Worm (Caenorhabditis elegans): Measurements from ENCODE around the gene Y105C5A.1272.
"Not testable (repeated sequence)": the region's sequence is repeated elsewhere in the genome, so short reads cannot be mapped to it uniquely, and the experiment has no call there.

DNA sequence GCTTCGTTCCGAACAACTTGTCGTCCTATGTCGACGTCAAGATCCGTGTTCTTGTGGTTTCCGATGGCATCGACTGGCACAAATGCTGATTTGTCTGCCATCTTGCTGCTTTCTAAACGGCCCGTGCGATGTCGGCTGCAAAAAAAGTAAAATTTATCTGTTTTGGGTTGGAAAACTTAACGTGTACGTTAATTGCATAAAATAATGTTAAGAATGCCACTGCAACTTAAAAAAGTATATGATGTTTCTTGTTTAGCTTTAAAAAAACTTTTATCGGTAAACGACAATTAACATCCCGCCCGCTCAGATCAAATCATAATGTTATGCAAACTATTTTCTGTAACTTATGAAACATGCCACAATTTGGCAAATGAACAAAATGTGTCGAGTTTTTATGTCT lies 34.7 kb downstream of the Y105C5A.1272 start, which contains the start of gene Y105C5A.26:
- TF ChIP-seq unc-62 (GFP tag; optimal IDR thresholded peaks at IDR 0.05); let-526 (GFP tag; IDR thresholded peaks at IDR 0.05); rec-8 (tag; optimal IDR thresholded peaks at IDR 0.05); snpc-1.3 (tag; optimal IDR thresholded peaks at IDR 0.05; ENCODE audit: insufficient read depth); tlf-1 (GFP tag; optimal IDR thresholded peaks at IDR 0.05); ceh-100 (GFP tag; IDR thresholded peaks at IDR 0.05); repo-1 (tag; optimal IDR thresholded peaks at IDR 0.05); ets-4 (GFP tag; optimal IDR thresholded peaks at IDR 0.05); F55B11.4 (tag; optimal IDR thresholded peaks at IDR 0.05; ENCODE audit: borderline replicate concordance, insufficient read depth); aptf-2 (GFP tag; conservative IDR thresholded peaks at IDR 0.05); nfya-2 (GFP tag; IDR thresholded peaks at IDR 0.05); dpff-1 (tag; optimal IDR thresholded peaks at IDR 0.05): not testable (repeated sequence)

Data from whole organism, young adult.